Worm (Caenorhabditis elegans) whole organism, L1 larva: Measurements from ENCODE around the gene H03G16.5.
A peak's percentile ranks its signal among the peaks of the same experiment; 100 is the strongest.

Experiments
- Y116A8C.19 ChIP-seq: sonication (generic microtip); optimal IDR thresholded peaks from 2 replicates; lab custom pipeline; 2016; ENCODE audit warnings: missing compliant biosample characterization, missing genetic modification characterization, borderline replicate concordance
- aha-1 ChIP-seq: fragments of 150-350 bp; optimal IDR thresholded peaks from 2 replicates; lab custom pipeline; 2014; ENCODE audit warnings: missing biosample characterization, missing genetic modification characterization
- alr-1 ChIP-seq: fragments of 200-800 bp; sonication (Bioruptor generic); optimal IDR thresholded peaks from 2 replicates; lab custom pipeline; 2018; ENCODE audit warnings: borderline replicate concordance, mild to moderate bottlenecking, missing genetic modification characterization, missing compliant biosample characterization
- aly-2 ChIP-seq: fragments of 150-350 bp; optimal IDR thresholded peaks from 2 replicates; lab custom pipeline; 2014; ENCODE audit warnings: missing biosample characterization, missing genetic modification characterization
- blmp-1 ChIP-seq: fragments of 150-350 bp; optimal IDR thresholded peaks from 2 replicates; lab custom pipeline; 2014; ENCODE audit warnings: missing biosample characterization, missing genetic modification characterization
- ceh-82 ChIP-seq, 3 experiments: fragments of 150-350 bp in 1 of 3; sonication (generic microtip) in 2 of 3; optimal IDR thresholded peaks; 2 replicates each; lab custom pipeline; 2014 to 2017; ENCODE audit warnings: missing biosample characterization in 3 of 3, missing genetic modification characterization in 3 of 3
- dpl-1 ChIP-seq, 3 experiments: fragments of 150-350 bp in 2 of 3; sonication (generic microtip) in 1 of 3; optimal IDR thresholded peaks; 2 replicates each; lab custom pipeline; 2014 to 2017; ENCODE audit warnings: missing biosample characterization in 3 of 3, missing genetic modification characterization in 3 of 3, missing genetic modification reagents in 3 of 3
- efl-1 ChIP-seq, 4 experiments: fragments of 150-350 bp; optimal IDR thresholded peaks in 3 of 4; peaks in 1 of 4; 1 replicate in 1 of 4; 2 replicates in 3 of 4; lab custom pipeline; 2014; ENCODE audit warnings: missing biosample characterization in 2 of 4, missing genetic modification characterization in 2 of 4, missing genetic modification reagents in 2 of 4
- fkh-10 ChIP-seq: sonication (generic microtip); optimal IDR thresholded peaks from 2 replicates; lab custom pipeline; 2017; ENCODE audit warnings: missing biosample characterization, missing genetic modification reagents, missing genetic modification characterization
- fos-1 ChIP-seq: fragments of 150-350 bp; optimal IDR thresholded peaks from 2 replicates; lab custom pipeline; 2014; ENCODE audit warnings: missing biosample characterization, missing genetic modification characterization
- hlh-17 ChIP-seq: fragments of 200-800 bp; sonication (Bioruptor generic); optimal IDR thresholded peaks from 2 replicates; lab custom pipeline; 2018; ENCODE audit warnings: missing genetic modification characterization, mild to moderate bottlenecking, missing compliant biosample characterization, moderate library complexity, borderline replicate concordance
- lin-13 ChIP-seq: fragments of 150-350 bp; optimal IDR thresholded peaks from 2 replicates; lab custom pipeline; 2014; ENCODE audit warnings: missing biosample characterization, missing genetic modification reagents, missing genetic modification characterization
- lin-14 ChIP-seq: fragments of 200-800 bp; sonication (Bioruptor generic); optimal IDR thresholded peaks from 2 replicates; lab custom pipeline; 2018; ENCODE audit warnings: mild to moderate bottlenecking, missing genetic modification characterization, moderate library complexity, missing compliant biosample characterization
- lin-39 ChIP-seq: fragments of 150-350 bp; optimal IDR thresholded peaks from 2 replicates; lab custom pipeline; 2014; ENCODE audit warnings: missing biosample characterization, missing genetic modification reagents, missing genetic modification characterization
- lir-3 ChIP-seq: sonication (generic microtip); optimal IDR thresholded peaks from 2 replicates; lab custom pipeline; 2016; ENCODE audit warnings: mild to moderate bottlenecking, missing genetic modification characterization, moderate library complexity, missing compliant biosample characterization; ENCODE audit not compliant: poor library complexity
- lsy-2 ChIP-seq, 2 experiments: fragments of 150-350 bp; optimal IDR thresholded peaks; 2 replicates each; lab custom pipeline; 2014; ENCODE audit warnings: missing biosample characterization in 2 of 2, missing genetic modification characterization in 2 of 2
- mab-9 ChIP-seq: fragments of 200-800 bp; sonication (Bioruptor generic); IDR thresholded peaks from 2 replicates; pipeline ENCODE4 v1.3.6; 2022; ENCODE audit warnings: missing genetic modification reagents, missing genetic modification characterization, missing compliant biosample characterization
- mdl-1 ChIP-seq, 2 experiments: fragments of 150-350 bp; optimal IDR thresholded peaks; 2 replicates each; lab custom pipeline; 2014 to 2017; ENCODE audit warnings: missing biosample characterization in 2 of 2, missing genetic modification characterization in 2 of 2, inconsistent platforms in 1 of 2
- mef-2 ChIP-seq: fragments of 150-350 bp; optimal IDR thresholded peaks from 2 replicates; lab custom pipeline; 2014; ENCODE audit warnings: missing biosample characterization, missing genetic modification characterization
- mep-1 ChIP-seq: fragments of 150-350 bp; optimal IDR thresholded peaks from 2 replicates; lab custom pipeline; 2014; ENCODE audit warnings: missing biosample characterization, missing genetic modification characterization
- nhr-12 ChIP-seq: sonication (generic microtip); optimal IDR thresholded peaks from 2 replicates; lab custom pipeline; 2017; ENCODE audit warnings: missing biosample characterization, missing genetic modification characterization
- nhr-28 ChIP-seq: fragments of 150-350 bp; optimal IDR thresholded peaks from 2 replicates; lab custom pipeline; 2014; ENCODE audit warnings: missing biosample characterization, missing genetic modification characterization
- nhr-71 ChIP-seq: sonication (generic microtip); optimal IDR thresholded peaks from 2 replicates; lab custom pipeline; 2016; ENCODE audit warnings: mild to moderate bottlenecking, missing genetic modification characterization, moderate library complexity, missing compliant biosample characterization
- pax-3 ChIP-seq: fragments of 200-800 bp; sonication (Bioruptor generic); optimal IDR thresholded peaks from 2 replicates; lab custom pipeline; 2018; ENCODE audit warnings: mild to moderate bottlenecking, missing genetic modification characterization, moderate library complexity, missing compliant biosample characterization
- rnt-1 ChIP-seq: sonication (generic microtip); optimal IDR thresholded peaks from 2 replicates; lab custom pipeline; 2016; ENCODE audit warnings: mild to moderate bottlenecking, missing genetic modification characterization, moderate library complexity, missing compliant biosample characterization
- skn-1 ChIP-seq: fragments of 150-350 bp; optimal IDR thresholded peaks from 2 replicates; lab custom pipeline; 2014; ENCODE audit warnings: missing biosample characterization, missing genetic modification characterization
- sox-4 ChIP-seq: sonication (generic microtip); optimal IDR thresholded peaks from 2 replicates; lab custom pipeline; 2016; ENCODE audit warnings: missing genetic modification characterization, missing compliant biosample characterization
- swsn-7 ChIP-seq: sonication (generic microtip); optimal IDR thresholded peaks from 2 replicates; lab custom pipeline; 2016; ENCODE audit warnings: missing genetic modification characterization, missing compliant biosample characterization
- tlp-1 ChIP-seq: fragments of 150-350 bp; optimal IDR thresholded peaks from 2 replicates; lab custom pipeline; 2014; ENCODE audit warnings: missing biosample characterization, missing genetic modification characterization
- unc-130 ChIP-seq: fragments of 150-350 bp; optimal IDR thresholded peaks from 2 replicates; lab custom pipeline; 2017; ENCODE audit warnings: missing biosample characterization, missing genetic modification characterization, inconsistent platforms
- unc-86 ChIP-seq: sonication (generic microtip); optimal IDR thresholded peaks from 2 replicates; lab custom pipeline; 2016; ENCODE audit warnings: missing genetic modification characterization, missing compliant biosample characterization
- unc-98 ChIP-seq: fragments of 200-800 bp; sonication (Bioruptor generic); IDR thresholded peaks from 2 replicates; pipeline ENCODE4 v1.3.6; 2022; ENCODE audit warnings: missing genetic modification characterization, missing compliant biosample characterization
- xbp-1 ChIP-seq: sonication (generic microtip); optimal IDR thresholded peaks from 2 replicates; lab custom pipeline; 2016; ENCODE audit warnings: missing genetic modification characterization, missing compliant biosample characterization
- zip-4 ChIP-seq: fragments of 200-800 bp; sonication (Bioruptor generic); optimal IDR thresholded peaks from 2 replicates; lab custom pipeline; 2018; ENCODE audit warnings: mild to moderate bottlenecking, missing genetic modification characterization, moderate library complexity, missing compliant biosample characterization
- ztf-4 ChIP-seq: fragments of 150-350 bp; optimal IDR thresholded peaks from 2 replicates; lab custom pipeline; 2014; ENCODE audit warnings: missing biosample characterization, missing genetic modification characterization

The H03G16.5 gene

ce11 chrX:15053223-15053933 is 3.3 kb downstream of the H03G16.5 start, which contains the start of gene H03G16.1:
Gene H03G16.1 (plus strand): TSS chrX:15053883.
- TF ChIP-seq efl-1 (optimal IDR thresholded peaks at IDR 0.05; lab: Kevin White, UChicago), result no peak
- peak in 1 of 2 experiments; percentile 67 for TF ChIP-seq efl-1 (GFP tag; optimal IDR thresholded peaks at IDR 0.05 in 1 of 2; lab: Kevin White, UChicago)
- TF ChIP-seq tlp-1 (tag; lab: Kevin White, UChicago), result no peak

- no peak for TF ChIP-seq dpl-1 (GFP tag; optimal IDR thresholded peaks at IDR 0.05; lab: Kevin White, UChicago)
- TF ChIP-seq ztf-4 (tag; lab: Kevin White, UChicago), result no peak
- no peak for TF ChIP-seq aly-2 (tag; lab: Kevin White, UChicago)
- TF ChIP-seq mef-2 (tag; lab: Kevin White, UChicago), result no peak
- TF ChIP-seq skn-1 (tag; lab: Kevin White, UChicago), result no peak
- TF ChIP-seq hlh-17, result no peak
- TF ChIP-seq unc-130 (tag; lab: Kevin White, UChicago), result no peak
- no peak for TF ChIP-seq sox-4 (tag; lab: Kevin White, UChicago)
- TF ChIP-seq, all 84 proteins: peak for 0
Observed at ce11 chrX:15052385-15052784, 4.3 kb downstream of the H03G16.5 start, which contains the start of gene H03G16.6. Gene H03G16.6 (plus strand): TSS chrX:15052685.

- TF ChIP-seq nhr-12 (tag; lab: Kevin White, UChicago) (no peak), unc-130 (tag; lab: Kevin White, UChicago) (no peak), xbp-1 (no peak), nhr-28 (tag; lab: Kevin White, UChicago) (no peak), mab-9 (GFP tag; lab: Robert Waterston, UW) (no peak), blmp-1 (tag; lab: Kevin White, UChicago) (no peak), skn-1 (tag; lab: Kevin White, UChicago) (no peak), unc-98 (GFP tag; lab: Robert Waterston, UW) (no peak), lsy-2 (tag; optimal IDR thresholded peaks at IDR 0.05; lab: Kevin White, UChicago) (no peak)
Observed at ce11 chrX:15050006-15050405, 6.6 kb downstream of the H03G16.5 start.

- no peak for TF ChIP-seq Y116A8C.19 (tag; lab: Kevin White, UChicago)
- TF ChIP-seq pax-3 (tag; lab: Kevin White, UChicago), result no peak
- no peak for TF ChIP-seq lin-39 (tag; lab: Kevin White, UChicago)
- no peak for TF ChIP-seq lir-3 (tag; lab: Kevin White, UChicago)
- no peak for TF ChIP-seq aha-1 (tag; lab: Kevin White, UChicago)
- no peak for TF ChIP-seq fkh-10 (GFP tag; lab: Kevin White, UChicago)
- TF ChIP-seq zip-4 (GFP tag; lab: Kevin White, UChicago), result no peak
Observed at ce11 chrX:15047541-15047940, 9.1 kb downstream of the H03G16.5 start.

- TF ChIP-seq lin-14 (GFP tag; lab: Kevin White, UChicago), result peak; percentile 47
- no peak for TF ChIP-seq mdl-1 (tag; optimal IDR thresholded peaks at IDR 0.05; lab: Kevin White, UChicago)
- TF ChIP-seq rnt-1 (tag; lab: Kevin White, UChicago), result peak; percentile 9
- TF ChIP-seq skn-1 (tag; lab: Kevin White, UChicago), result peak; percentile 49
- peak; percentile 15 for TF ChIP-seq nhr-71
- TF ChIP-seq swsn-7, result no peak
- TF ChIP-seq fos-1 (tag; lab: Kevin White, UChicago), result no peak
- no peak for TF ChIP-seq alr-1 (tag; lab: Kevin White, UChicago)
- no peak for TF ChIP-seq unc-86 (tag; lab: Kevin White, UChicago)
- peak; percentile 13 for TF ChIP-seq zip-4 (GFP tag; lab: Kevin White, UChicago)
- peak in 1 of 3 experiments; percentile 1 for TF ChIP-seq ceh-82 (tag; optimal IDR thresholded peaks at IDR 0.05; lab: Kevin White, UChicago)
- no peak for TF ChIP-seq lin-13 (GFP tag; lab: Kevin White, UChicago)
- TF ChIP-seq mep-1 (tag; lab: Kevin White, UChicago), result peak; percentile 1
- TF ChIP-seq, all 84 proteins: peak for 7
Observed at ce11 chrX:15045401-15045800, 11.2 kb downstream of the H03G16.5 start.
